Comparison of ENCODE assay signal across 6 worm cellular contexts in genomic region chrX:4285669-4286174, ce11.
TF ChIP-seq lines count a peak whose summit lies in the region.

TSS of gene cka-2 (plus strand) at chrX:4286124.

TF ChIP-seq in whole organism, L1 larva, 84 proteins besides CTCF, POLR2A, EP300 and RAD21 (continues in another document):
- TF ChIP-seq mab-9 (GFP tag; IDR thresholded peaks at IDR 0.05; lab: Robert Waterston, UW) (no peak), lin-13 (GFP tag; optimal IDR thresholded peaks at IDR 0.05; lab: Kevin White, UChicago) (no peak), C34B4.2 (tag; optimal IDR thresholded peaks at IDR 0.05; lab: Kevin White, UChicago) (no peak), lsy-2 (tag; optimal IDR thresholded peaks at IDR 0.05; lab: Kevin White, UChicago) (no peak), nhr-84 (tag; optimal IDR thresholded peaks at IDR 0.05; lab: Kevin White, UChicago) (no peak), dsc-1 (tag; optimal IDR thresholded peaks at IDR 0.05; lab: Kevin White, UChicago) (no peak), lin-35 (GFP tag; optimal IDR thresholded peaks at IDR 0.05; lab: Kevin White, UChicago) (no peak), ets-5 (GFP tag; IDR thresholded peaks at IDR 0.05; lab: Robert Waterston, UW) (no peak), unc-30 (tag; optimal IDR thresholded peaks at IDR 0.05; lab: Kevin White, UChicago) (no peak), irx-1 (tag; optimal IDR thresholded peaks at IDR 0.05; lab: Kevin White, UChicago) (no peak), nhr-11 (tag; optimal IDR thresholded peaks at IDR 0.05; lab: Kevin White, UChicago) (no peak), mep-1 (tag; optimal IDR thresholded peaks at IDR 0.05; lab: Kevin White, UChicago) (no peak), isw-1 (GFP tag; IDR thresholded peaks at IDR 0.05; lab: Robert Waterston, UW) (no peak), zip-4 (GFP tag; optimal IDR thresholded peaks at IDR 0.05; lab: Kevin White, UChicago) (no peak), sup-37 (GFP tag; optimal IDR thresholded peaks at IDR 0.05; lab: Kevin White, UChicago) (no peak), fkh-10 (GFP tag; optimal IDR thresholded peaks at IDR 0.05; lab: Kevin White, UChicago) (peak; percentile 76)

TF ChIP-seq in whole organism, L2 larva, 48 proteins besides CTCF, POLR2A, EP300 and RAD21:
- TF ChIP-seq elt-1 (tag; optimal IDR thresholded peaks at IDR 0.05; lab: Kevin White, UChicago) (no peak), crh-2 (tag; optimal IDR thresholded peaks at IDR 0.05; lab: Kevin White, UChicago) (no peak), unc-55 (GFP tag; optimal IDR thresholded peaks at IDR 0.05; lab: Kevin White, UChicago) (peak; percentile 8), nhr-129 (tag; optimal IDR thresholded peaks at IDR 0.05; lab: Kevin White, UChicago) (no peak), C34F6.9 (tag; optimal IDR thresholded peaks at IDR 0.05; lab: Kevin White, UChicago) (peak; percentile 15), lsy-2 (tag; optimal IDR thresholded peaks at IDR 0.05; lab: Kevin White, UChicago) (no peak), nhr-6 (tag; optimal IDR thresholded peaks at IDR 0.05; lab: Kevin White, UChicago) (no peak)

TF ChIP-seq in whole organism, L3 larva, 47 proteins besides CTCF, POLR2A, EP300 and RAD21:
- TF ChIP-seq pqm-1 (tag; optimal IDR thresholded peaks at IDR 0.05; lab: Kevin White, UChicago), result no peak
- TF ChIP-seq fkh-10 (GFP tag; optimal IDR thresholded peaks at IDR 0.05; lab: Kevin White, UChicago), result peak; percentile 93
- TF ChIP-seq nfya-1 (tag; optimal IDR thresholded peaks at IDR 0.05; lab: Kevin White, UChicago; ENCODE audit: insufficient read depth), result peak; percentile 39
TF ChIP-seq in whole organism, L3 larva: peak in this region for 2.

TF ChIP-seq in whole organism, L4 larva, 104 proteins besides CTCF, POLR2A, EP300 and RAD21:
- TF ChIP-seq fkh-10 (GFP tag; optimal IDR thresholded peaks at IDR 0.05; lab: Kevin White, UChicago), result peak; percentile 83
- TF ChIP-seq ctbp-1 (GFP tag; IDR thresholded peaks at IDR 0.05; lab: Robert Waterston, UW), result 0 out of 2 replicates have a peak, but pooled peaks have one; percentile 46
- no peak for TF ChIP-seq madf-5 (GFP tag; IDR thresholded peaks at IDR 0.05; lab: Robert Waterston, UW)
- peak in 1 of 2 experiments; percentile 19 for TF ChIP-seq lsy-2 (tag; optimal IDR thresholded peaks at IDR 0.05; lab: Kevin White, UChicago)
- TF ChIP-seq ztf-7 (tag; optimal IDR thresholded peaks at IDR 0.05; lab: Kevin White, UChicago), result no peak
- TF ChIP-seq hlh-30 (tag; optimal IDR thresholded peaks at IDR 0.05; lab: Kevin White, UChicago; ENCODE audit: insufficient read depth), result peak; percentile 14
- TF ChIP-seq ces-1 (GFP tag; optimal IDR thresholded peaks at IDR 0.05; lab: Kevin White, UChicago), result peak; percentile 67

TF ChIP-seq in whole organism, late embryonic, 69 proteins besides CTCF, POLR2A, EP300 and RAD21:
- TF ChIP-seq unc-42 (tag; optimal IDR thresholded peaks at IDR 0.05; lab: Kevin White, UChicago) (peak; percentile 38), pqm-1 (tag; optimal IDR thresholded peaks at IDR 0.05; lab: Kevin White, UChicago) (no peak)

TF ChIP-seq in whole organism, mixed stage, embryonic, 35 proteins besides CTCF, POLR2A, EP300 and RAD21:
- TF ChIP-seq mep-1 (tag; optimal IDR thresholded peaks at IDR 0.05; lab: Kevin White, UChicago) (no peak), ces-1 (GFP tag; optimal IDR thresholded peaks at IDR 0.05; lab: Kevin White, UChicago) (peak; percentile 34)

Comparison
In these comparisons a context has a peak if more than half of its experiments do, and no peak if none do; other contexts are left out.
1. Of the 29 proteins assayed by ChIP-seq in both whole organism, L4 larva and whole organism, L1 larva: peak only in whole organism, L4 larva: ces-1; only in whole organism, L1 larva: none; in both: fkh-10; in neither: 25; mixed calls (peak in some experiments, not most) for 2.